Worm (Caenorhabditis elegans) whole organism, mixed stage, embryonic: ENCODE measurements around the gene ZK250.2.

Source experiments
- bed-3 ChIP-seq: fragments of 200-800 bp; sonication (Bioruptor generic); optimal IDR thresholded peaks from 3 replicates; lab custom pipeline; 2018; ENCODE audit warnings: mild to moderate bottlenecking, missing genetic modification characterization, moderate library complexity, missing compliant biosample characterization
- blmp-1 ChIP-seq: fragments of 150-350 bp; optimal IDR thresholded peaks from 2 replicates; lab custom pipeline; 2014; ENCODE audit warnings: missing biosample characterization, missing genetic modification characterization
- ceh-39 ChIP-seq: fragments of 150-350 bp; optimal IDR thresholded peaks from 2 replicates; lab custom pipeline; 2014; ENCODE audit warnings: missing biosample characterization, missing genetic modification characterization
- ces-1 ChIP-seq: fragments of 150-350 bp; optimal IDR thresholded peaks from 2 replicates; lab custom pipeline; 2014; ENCODE audit warnings: missing biosample characterization, missing genetic modification reagents, missing genetic modification characterization
- drap-1 ChIP-seq: fragments of 200-800 bp; sonication (Bioruptor generic); optimal IDR thresholded peaks from 3 replicates; lab custom pipeline; 2018; ENCODE audit warnings: mild to moderate bottlenecking, missing genetic modification characterization, missing compliant biosample characterization
- elt-3 ChIP-seq: fragments of 150-350 bp; optimal IDR thresholded peaks from 2 replicates; lab custom pipeline; 2014; ENCODE audit warnings: missing biosample characterization, missing genetic modification characterization
- lin-13 ChIP-seq: fragments of 150-350 bp; optimal IDR thresholded peaks from 2 replicates; lab custom pipeline; 2014; ENCODE audit warnings: missing biosample characterization, missing genetic modification characterization
- mab-5 ChIP-seq: fragments of 150-350 bp; optimal IDR thresholded peaks from 2 replicates; lab custom pipeline; 2014; ENCODE audit warnings: missing biosample characterization, missing genetic modification characterization
- nhr-76 ChIP-seq: sonication (generic microtip); optimal IDR thresholded peaks from 2 replicates; lab custom pipeline; 2017; ENCODE audit warnings: missing biosample characterization, missing genetic modification characterization
- pha-4 ChIP-seq: fragments of 150-350 bp; optimal IDR thresholded peaks from 2 replicates; lab custom pipeline; 2018; ENCODE audit warnings: missing biosample characterization, missing genetic modification reagents, missing genetic modification characterization
- snpc-4 ChIP-seq: fragments of 150-350 bp; optimal IDR thresholded peaks from 2 replicates; lab custom pipeline; 2014; ENCODE audit warnings: missing biosample characterization, missing genetic modification characterization
- unc-120 ChIP-seq: sonication (generic microtip); optimal IDR thresholded peaks from 2 replicates; lab custom pipeline; 2017; ENCODE audit warnings: missing genetic modification characterization, missing compliant biosample characterization; ENCODE audit not compliant: poor library complexity, severe bottlenecking
- unc-39 ChIP-seq: fragments of 150-350 bp; optimal IDR thresholded peaks from 2 replicates; lab custom pipeline; 2014; ENCODE audit warnings: missing biosample characterization, missing genetic modification characterization
- unc-62 ChIP-seq: fragments of 150-350 bp; optimal IDR thresholded peaks from 2 replicates; lab custom pipeline; 2014; ENCODE audit warnings: missing biosample characterization, missing genetic modification reagents, missing genetic modification characterization

DNA sequence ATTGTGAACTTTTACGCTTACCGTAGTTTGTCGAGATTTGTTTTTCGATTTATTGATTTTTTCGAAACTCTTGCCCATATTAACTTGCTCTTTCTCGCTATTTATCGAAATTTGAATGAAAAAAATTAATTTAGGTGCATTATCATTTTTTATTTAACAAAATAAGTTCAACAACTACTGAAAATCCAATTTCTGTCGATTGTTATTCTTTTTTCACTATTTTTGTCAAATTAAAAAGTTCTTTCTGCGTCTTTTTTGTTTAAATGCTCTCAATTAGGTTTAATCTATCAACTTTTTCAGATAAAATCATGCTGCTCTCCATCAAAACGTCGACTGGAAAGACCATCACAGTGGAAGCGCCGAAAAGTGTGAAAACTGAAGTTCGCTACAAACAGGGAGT is 22.3 kb upstream of the ZK250.2 start, which contains the start of gene F52C6.2:
- no peak for TF ChIP-seq unc-62 (GFP tag; lab: Kevin White, UChicago)
- TF ChIP-seq pha-4 (tag; lab: Kevin White, UChicago) = no peak
- TF ChIP-seq ces-1 (GFP tag; lab: Kevin White, UChicago) = no peak
- TF ChIP-seq bed-3 (GFP tag; lab: Kevin White, UChicago) = no peak
- TF ChIP-seq nhr-76 (tag; lab: Kevin White, UChicago) = no peak
- no peak for TF ChIP-seq lin-13 (tag; lab: Kevin White, UChicago)
- TF ChIP-seq blmp-1 (tag; lab: Kevin White, UChicago) = no peak
- TF ChIP-seq snpc-4 (tag; lab: Kevin White, UChicago) = no peak
- TF ChIP-seq elt-3 (tag; lab: Kevin White, UChicago) = no peak
- no peak for TF ChIP-seq ceh-39 (tag; lab: Kevin White, UChicago)
- no peak for TF ChIP-seq unc-39 (tag; lab: Kevin White, UChicago)
- TF ChIP-seq drap-1 (GFP tag; lab: Kevin White, UChicago) = no peak
- TF ChIP-seq mab-5 (tag; lab: Kevin White, UChicago) = no peak
- TF ChIP-seq unc-120 = no peak
